Worm (Caenorhabditis elegans) whole organism, midembryonic: ENCODE results near the gene spi-1.

ENCODE experiments used
- flt-1 ChIP-seq: fragments of 200-800 bp; sonication (Bioruptor generic); IDR thresholded peaks from 2 replicates; pipeline ENCODE4 v1.3.6; 2022; ENCODE audit warnings: missing genetic modification characterization, missing compliant biosample characterization
- klf-2 ChIP-seq: fragments of 200-800 bp; sonication (Bioruptor generic); conservative IDR thresholded peaks from 2 replicates; pipeline ENCODE4 v1.3.6; 2022; ENCODE audit warnings: missing genetic modification reagents, missing genetic modification characterization, missing compliant biosample characterization
- ztf-23 ChIP-seq: fragments of 200-800 bp; sonication (Bioruptor generic); IDR thresholded peaks from 2 replicates; pipeline ENCODE4 v1.3.6; 2022; ENCODE audit warnings: missing genetic modification reagents, missing genetic modification characterization, missing compliant biosample characterization
- ztf-29 ChIP-seq: fragments of 200-800 bp; sonication (Bioruptor generic); IDR thresholded peaks from 2 replicates; pipeline ENCODE4 v1.3.6; 2022; ENCODE audit warnings: missing genetic modification reagents, missing genetic modification characterization, missing compliant biosample characterization

ce11 chrII:7469318-7469717 lies 26.7 kb upstream of the spi-1 start:
- TF ChIP-seq ztf-23 (GFP tag; lab: Robert Waterston, UW) = no peak
- no peak for TF ChIP-seq flt-1
- no peak for TF ChIP-seq klf-2
- no peak for TF ChIP-seq ztf-29
